Fruit fly (Drosophila melanogaster) whole organism, embryonic: ENCODE measurements around the gene CG6195.

ENCODE experiments used
- Awh ChIP-seq: fragments of 200-800 bp; sonication (Bioruptor generic); IDR thresholded peaks from 2 replicates; pipeline ENCODE4, ENCODE4 v1.3.6; 2022; ENCODE audit warnings: missing biosample characterization, missing genetic modification characterization
- CG13424 ChIP-seq: fragments of 200-800 bp; sonication (Bioruptor generic); optimal IDR thresholded peaks from 2 replicates; lab custom pipeline; 2019; ENCODE audit warnings: missing biosample characterization, mild to moderate bottlenecking, missing genetic modification characterization, moderate library complexity
- CG2889 ChIP-seq: fragments of 200-800 bp; sonication (Bioruptor generic); IDR thresholded peaks from 3 replicates; pipeline ENCODE4 v1.3.6; 2022; ENCODE audit warnings: missing biosample characterization, missing genetic modification characterization
- CG31441 ChIP-seq: fragments of 200-800 bp; sonication (Bioruptor generic); IDR thresholded peaks from 2 replicates; pipeline ENCODE4 v1.3.6; 2022; ENCODE audit warnings: missing biosample characterization, missing genetic modification characterization
- CG4730 ChIP-seq: fragments of 200-800 bp; sonication (Bioruptor generic); IDR thresholded peaks from 2 replicates; pipeline ENCODE4 v1.3.6; 2022; ENCODE audit warnings: missing biosample characterization, missing genetic modification characterization
- CG6175 ChIP-seq: fragments of 200-800 bp; sonication (Bioruptor generic); IDR thresholded peaks from 3 replicates; pipeline ENCODE4 v1.3.6; 2022; ENCODE audit warnings: missing biosample characterization, missing genetic modification characterization
- Fer2 ChIP-seq: fragments of 200-800 bp; sonication (Bioruptor generic); optimal IDR thresholded peaks from 2 replicates; lab custom pipeline; 2018; ENCODE audit warnings: missing biosample characterization, mild to moderate bottlenecking, missing genetic modification characterization, moderate library complexity
- Xrp1 ChIP-seq: fragments of 200-800 bp; sonication (Bioruptor generic); IDR thresholded peaks from 2 replicates; pipeline ENCODE4 v1.3.6; 2022; ENCODE audit warnings: missing biosample characterization, missing genetic modification characterization
- chif ChIP-seq, 2 experiments: fragments of 200-800 bp; sonication (Bioruptor generic); optimal IDR thresholded peaks; 3 replicates each; lab custom pipeline; 2016; ENCODE audit warnings: missing biosample characterization in 2 of 2, missing genetic modification characterization in 2 of 2
- fd3F ChIP-seq: fragments of 200-800 bp; sonication (Bioruptor generic); optimal IDR thresholded peaks from 2 replicates; lab custom pipeline; 2018; ENCODE audit warnings: missing biosample characterization, mild to moderate bottlenecking, missing genetic modification characterization, moderate library complexity
- tap ChIP-seq: fragments of 200-800 bp; optimal IDR thresholded peaks from 3 replicates; lab custom pipeline; 2019; ENCODE audit warnings: missing biosample characterization, mild to moderate bottlenecking, missing genetic modification characterization, moderate library complexity

DNA sequence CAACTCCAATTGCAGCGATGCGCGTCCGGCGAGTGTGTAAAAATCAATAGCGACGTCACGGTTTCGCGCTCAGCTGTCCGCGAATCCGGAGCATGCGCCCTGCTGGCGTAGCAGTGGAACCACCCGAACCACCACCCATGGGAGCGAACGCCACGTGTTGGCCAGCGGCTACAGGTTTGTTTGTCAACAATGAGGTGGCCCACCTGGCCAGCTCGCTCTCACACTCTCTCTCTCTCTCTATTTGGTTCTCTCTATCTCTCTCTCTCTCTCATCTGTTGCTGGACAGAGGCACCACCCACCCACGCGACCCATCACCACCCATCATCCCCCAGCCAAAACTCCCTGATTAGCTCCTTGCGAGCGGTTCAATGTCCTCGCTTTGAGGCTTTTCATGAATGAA lies 8.2 kb upstream of the CG6195 start:
- TF ChIP-seq CG31441 (GFP tag; lab: Robert Waterston, UW) (no peak), Awh (no peak), CG4730 (GFP tag; lab: Robert Waterston, UW) (no peak), Fer2 (tag; lab: Kevin White, UChicago) (no peak), chif (GFP tag; optimal IDR thresholded peaks at IDR 0.05; lab: Kevin White, UChicago) (no peak), tap (no peak), fd3F (no peak), CG6175 (GFP tag; lab: Robert Waterston, UW) (no peak), CG13424 (tag; lab: Kevin White, UChicago) (no peak), CG2889 (GFP tag; lab: Robert Waterston, UW) (no peak), Xrp1 (no peak)
